Worm (Caenorhabditis elegans) whole organism, L4 larva: ENCODE measurements around the gene mml-1.

Experiments used
- D1046.2 ChIP-seq: fragments of 200-800 bp; sonication (Bioruptor generic); IDR thresholded peaks from 2 replicates; pipeline ENCODE4 v1.3.6; 2022; ENCODE audit warnings: missing genetic modification characterization, missing compliant biosample characterization
- F26F4.8 ChIP-seq: fragments of 200-800 bp; sonication (Bioruptor generic); conservative IDR thresholded peaks from 2 replicates; pipeline ENCODE4 v1.3.6; 2022; ENCODE audit warnings: missing genetic modification characterization, missing compliant biosample characterization
- F44E2.7 ChIP-seq: fragments of 200-800 bp; sonication (Bioruptor generic); IDR thresholded peaks from 2 replicates; pipeline ENCODE4 v2.1.2; 2022; ENCODE audit warnings: missing genetic modification characterization, missing compliant biosample characterization
- T26A8.4 ChIP-seq: fragments of 200-800 bp; sonication (Bioruptor generic); IDR thresholded peaks from 2 replicates; pipeline ENCODE4 v1.3.6; 2022; ENCODE audit warnings: missing genetic modification characterization, missing compliant biosample characterization
- Y105C5A.15 ChIP-seq: fragments of 200-800 bp; sonication (Bioruptor generic); IDR thresholded peaks from 2 replicates; pipeline ENCODE4 v1.3.6; 2022; ENCODE audit warnings: missing genetic modification characterization, missing compliant biosample characterization
- Y5F2A.4 ChIP-seq: fragments of 200-800 bp; sonication (Bioruptor generic); optimal IDR thresholded peaks from 2 replicates; lab custom pipeline; 2018; ENCODE audit warnings: mild to moderate bottlenecking, missing genetic modification characterization, missing compliant biosample characterization
- Y75B8A.6 ChIP-seq: fragments of 200-800 bp; sonication (Bioruptor generic); IDR thresholded peaks from 2 replicates; pipeline ENCODE4 v1.3.6; 2022; ENCODE audit warnings: missing genetic modification reagents, missing genetic modification characterization, missing compliant biosample characterization
- ZK337.2 ChIP-seq: fragments of 200-800 bp; sonication (Bioruptor generic); IDR thresholded peaks from 2 replicates; pipeline ENCODE4 v1.3.6; 2022; ENCODE audit warnings: missing genetic modification reagents, missing genetic modification characterization, missing compliant biosample characterization
- aha-1 ChIP-seq: fragments of 150-350 bp; peaks from one replicate; lab custom pipeline; 2014; ENCODE audit warnings: missing biosample characterization, missing genetic modification characterization
- ama-1 ChIP-seq: fragments of 150-350 bp; optimal IDR thresholded peaks from 2 replicates; lab custom pipeline; 2014; ENCODE audit warnings: inconsistent platforms, mixed read lengths
- ceh-20 ChIP-seq: fragments of 200-800 bp; sonication (Bioruptor generic); IDR thresholded peaks from 2 replicates; pipeline ENCODE4 v1.3.6; 2022; ENCODE audit warnings: missing genetic modification reagents, missing genetic modification characterization, missing compliant biosample characterization
- ces-1 ChIP-seq: fragments of 150-350 bp; sonication (generic microtip); optimal IDR thresholded peaks from 4 replicates; lab custom pipeline; 2014; ENCODE audit warnings: missing biosample characterization, missing genetic modification reagents, missing genetic modification characterization
- ctbp-1 ChIP-seq: fragments of 200-800 bp; sonication (Bioruptor generic); IDR thresholded peaks from 2 replicates; pipeline ENCODE4 v1.3.6; 2022; ENCODE audit warnings: missing genetic modification reagents, missing genetic modification characterization, missing compliant biosample characterization
- daf-12 ChIP-seq: fragments of 150-350 bp; optimal IDR thresholded peaks from 2 replicates; lab custom pipeline; 2014; ENCODE audit warnings: missing biosample characterization, missing genetic modification reagents, missing genetic modification characterization
- daf-16 ChIP-seq, 3 experiments: sonication (generic microtip); optimal IDR thresholded peaks; 2 replicates each; lab custom pipeline; 2016 to 2017; ENCODE audit warnings: missing genetic modification characterization in 3 of 3, missing genetic modification reagents in 3 of 3, mild to moderate bottlenecking in 2 of 3, missing compliant biosample characterization in 2 of 3, missing biosample characterization in 1 of 3, moderate library complexity in 1 of 3
- duxl-1 ChIP-seq: sonication (generic microtip); optimal IDR thresholded peaks from 2 replicates; lab custom pipeline; 2016; ENCODE audit warnings: mild to moderate bottlenecking, missing genetic modification characterization, moderate library complexity, missing compliant biosample characterization; ENCODE audit not compliant: poor library complexity
- dve-1 ChIP-seq: sonication (generic microtip); optimal IDR thresholded peaks from 2 replicates; lab custom pipeline; 2017; ENCODE audit warnings: antibody characterized with exemption, mild to moderate bottlenecking, missing genetic modification characterization, missing compliant biosample characterization; ENCODE audit not compliant: insufficient read depth
- fos-1 ChIP-seq: fragments of 150-350 bp; optimal IDR thresholded peaks from 2 replicates; lab custom pipeline; 2014; ENCODE audit warnings: missing biosample characterization, missing genetic modification characterization
- gei-8 ChIP-seq: fragments of 200-800 bp; sonication (Bioruptor generic); optimal IDR thresholded peaks from 2 replicates; lab custom pipeline; 2018; ENCODE audit warnings: mild to moderate bottlenecking, missing genetic modification characterization, missing compliant biosample characterization
- lin-29 ChIP-seq: fragments of 200-800 bp; sonication (Bioruptor generic); IDR thresholded peaks from 2 replicates; pipeline ENCODE4 v1.3.6; 2022; ENCODE audit warnings: missing genetic modification reagents, missing genetic modification characterization, missing compliant biosample characterization
- lsy-2 ChIP-seq, 2 experiments: fragments of 150-350 bp in 1 of 2; sonication (generic microtip) in 1 of 2; optimal IDR thresholded peaks; 2 replicates each; lab custom pipeline; 2014 to 2017; ENCODE audit warnings: missing biosample characterization in 2 of 2, missing genetic modification characterization in 2 of 2
- mdl-1 ChIP-seq, 2 experiments: fragments of 150-350 bp in 1 of 2; sonication (generic microtip) in 1 of 2; optimal IDR thresholded peaks; 2 replicates each; lab custom pipeline; 2014 to 2017; ENCODE audit warnings: missing biosample characterization in 2 of 2, missing genetic modification characterization in 2 of 2
- mep-1 ChIP-seq: fragments of 150-350 bp; sonication (generic microtip); optimal IDR thresholded peaks from 3 replicates; lab custom pipeline; 2014; ENCODE audit warnings: missing biosample characterization, missing genetic modification characterization
- mes-2 ChIP-seq: sonication (generic microtip); optimal IDR thresholded peaks from 2 replicates; lab custom pipeline; 2016; ENCODE audit warnings: missing genotype, mild to moderate bottlenecking, missing genetic modification characterization, missing compliant biosample characterization; ENCODE audit not compliant: poor library complexity, severe bottlenecking
- nhr-10 ChIP-seq: fragments of 150-350 bp; optimal IDR thresholded peaks from 2 replicates; lab custom pipeline; 2014; ENCODE audit warnings: missing biosample characterization, missing genetic modification characterization
- nhr-102 ChIP-seq: sonication (generic microtip); optimal IDR thresholded peaks from 2 replicates; lab custom pipeline; 2016; ENCODE audit warnings: mild to moderate bottlenecking, missing genetic modification characterization, moderate library complexity, missing compliant biosample characterization
- nhr-11 ChIP-seq: fragments of 150-350 bp; optimal IDR thresholded peaks from 2 replicates; lab custom pipeline; 2014; ENCODE audit warnings: missing biosample characterization, missing genetic modification characterization
- nhr-111 ChIP-seq: fragments of 200-800 bp; sonication (Bioruptor generic); optimal IDR thresholded peaks from 2 replicates; lab custom pipeline; 2018; ENCODE audit warnings: mild to moderate bottlenecking, missing genetic modification characterization, missing compliant biosample characterization
- nhr-237 ChIP-seq: sonication (generic microtip); optimal IDR thresholded peaks from 2 replicates; lab custom pipeline; 2017; ENCODE audit warnings: missing biosample characterization, missing genetic modification characterization
- nhr-25 ChIP-seq: sonication (generic microtip); optimal IDR thresholded peaks from 2 replicates; lab custom pipeline; 2017; ENCODE audit warnings: missing genetic modification characterization, mild to moderate bottlenecking, missing compliant biosample characterization, antibody characterized with exemption, moderate library complexity, borderline replicate concordance; ENCODE audit not compliant: insufficient read depth
- nhr-48 ChIP-seq: sonication (generic microtip); optimal IDR thresholded peaks from 2 replicates; lab custom pipeline; 2016; ENCODE audit warnings: mild to moderate bottlenecking, missing genetic modification characterization, missing compliant biosample characterization
- nhr-6 ChIP-seq: fragments of 150-350 bp; optimal IDR thresholded peaks from 2 replicates; lab custom pipeline; 2014; ENCODE audit warnings: missing biosample characterization, missing genetic modification characterization
- saeg-2 ChIP-seq: fragments of 200-800 bp; sonication (Bioruptor generic); IDR thresholded peaks from 2 replicates; pipeline ENCODE4 v1.3.6; 2022; ENCODE audit warnings: missing genetic modification reagents, missing genetic modification characterization, missing compliant biosample characterization
- sdz-12 ChIP-seq: fragments of 200-800 bp; sonication (Bioruptor generic); optimal IDR thresholded peaks from 2 replicates; lab custom pipeline; 2018; ENCODE audit warnings: mild to moderate bottlenecking, missing genetic modification characterization, missing compliant biosample characterization
- skn-1 ChIP-seq: fragments of 150-350 bp; optimal IDR thresholded peaks from 2 replicates; lab custom pipeline; 2014; ENCODE audit warnings: missing biosample characterization, missing genetic modification characterization
- snpc-1.2 ChIP-seq: fragments of 200-800 bp; sonication (Bioruptor generic); IDR thresholded peaks from 2 replicates; pipeline ENCODE4 v1.3.6; 2022; ENCODE audit warnings: missing genetic modification reagents, missing genetic modification characterization, missing compliant biosample characterization
- spr-3 ChIP-seq: fragments of 200-800 bp; sonication (Bioruptor generic); optimal IDR thresholded peaks from 2 replicates; lab custom pipeline; 2018; ENCODE audit warnings: mild to moderate bottlenecking, missing genetic modification characterization, missing compliant biosample characterization
- tag-97 ChIP-seq: fragments of 200-800 bp; sonication (Bioruptor generic); IDR thresholded peaks from 2 replicates; pipeline ENCODE4 v1.3.6; 2022; ENCODE audit warnings: missing genetic modification characterization, missing compliant biosample characterization
- unc-62 ChIP-seq, 3 experiments: fragments of 150-350 bp in 1 of 3; sonication (generic microtip); optimal IDR thresholded peaks in 2 of 3; peaks in 1 of 3; 1 replicate in 1 of 3; 2 replicates in 2 of 3; lab custom pipeline; 2014 to 2017; ENCODE audit warnings: missing biosample characterization in 3 of 3, missing genetic modification characterization in 3 of 3, missing genetic modification reagents in 3 of 3, missing genotype in 1 of 3
- zfp-3 ChIP-seq: fragments of 200-800 bp; sonication (Bioruptor generic); conservative IDR thresholded peaks from 2 replicates; pipeline ENCODE4 v1.3.6; 2022; ENCODE audit warnings: missing genetic modification reagents, missing genetic modification characterization, missing compliant biosample characterization
- ztf-11 ChIP-seq: fragments of 150-350 bp; optimal IDR thresholded peaks from 2 replicates; lab custom pipeline; 2014; ENCODE audit warnings: missing biosample characterization, missing genetic modification characterization

The mml-1 gene

ce11 chrIII:7373802-7374435, 612 bp downstream of the mml-1 start (continued):
- TF ChIP-seq T26A8.4 (peak; percentile 90), nhr-237 (tag; lab: Kevin White, UChicago) (no peak), tag-97 (GFP tag; lab: Robert Waterston, UW) (no peak), nhr-11 (tag; lab: Kevin White, UChicago) (no peak), nhr-25 (no peak), ceh-20 (GFP tag; lab: Robert Waterston, UW) (no peak), ctbp-1 (GFP tag; lab: Robert Waterston, UW) (0 out of 2 replicates have a peak, but pooled peaks have one; percentile 19), mdl-1 (tag; optimal IDR thresholded peaks at IDR 0.05; lab: Kevin White, UChicago) (no peak), lin-29 (no peak), Y105C5A.15 (no peak), daf-12 (tag; lab: Kevin White, UChicago) (no peak), F44E2.7 (no peak), gei-8 (GFP tag; lab: Kevin White, UChicago) (no peak), ama-1 (no peak), Y5F2A.4 (GFP tag; lab: Kevin White, UChicago) (no peak), saeg-2 (GFP tag; lab: Robert Waterston, UW) (no peak)

- TF ChIP-seq unc-62 (GFP tag; optimal IDR thresholded peaks at IDR 0.05 in 1 of 2; lab: Kevin White, UChicago) (peak in 1 of 2 experiments; percentile 98), unc-62 (tag; optimal IDR thresholded peaks at IDR 0.05; lab: Kevin White, UChicago) (no peak), mes-2 (no peak)
Measured at ce11 chrIII:7370569-7370968, 4.0 kb downstream of the mml-1 start.

- TF ChIP-seq spr-3 (GFP tag; lab: Kevin White, UChicago) (no peak), ztf-11 (no peak), D1046.2 (GFP tag; lab: Robert Waterston, UW) (peak; percentile 85), aha-1 (tag; lab: Kevin White, UChicago) (peak; percentile 53), ZK337.2 (GFP tag; lab: Robert Waterston, UW) (no peak), duxl-1 (tag; lab: Kevin White, UChicago) (peak; percentile 47), F26F4.8 (GFP tag; lab: Robert Waterston, UW) (no peak), T26A8.4 (peak; percentile 81; the same call in 1 of the 2 replicates), fos-1 (tag; lab: Kevin White, UChicago) (no peak), nhr-10 (tag; lab: Kevin White, UChicago) (no peak), snpc-1.2 (GFP tag; lab: Robert Waterston, UW) (peak; percentile 40; the same call in 1 of the 2 replicates), nhr-111 (no peak), zfp-3 (GFP tag; lab: Robert Waterston, UW) (peak; percentile 70; the same call in 1 of the 2 replicates), lsy-2 (tag; optimal IDR thresholded peaks at IDR 0.05; lab: Kevin White, UChicago) (peak in 1 of 2 experiments; percentile 53), unc-62 (GFP tag; optimal IDR thresholded peaks at IDR 0.05 in 1 of 2; lab: Kevin White, UChicago) (no peak), unc-62 (tag; optimal IDR thresholded peaks at IDR 0.05; lab: Kevin White, UChicago) (no peak), nhr-102 (tag; lab: Kevin White, UChicago) (peak; percentile 68), gei-8 (GFP tag; lab: Kevin White, UChicago) (peak; percentile 34), Y75B8A.6 (GFP tag; lab: Robert Waterston, UW) (0 out of 2 replicates have a peak, but pooled peaks have one; percentile 51), sdz-12 (GFP tag; lab: Kevin White, UChicago) (peak; percentile 83), daf-16 (GFP tag; optimal IDR thresholded peaks at IDR 0.05; lab: Kevin White, UChicago) (no peak), daf-16 (tag; optimal IDR thresholded peaks at IDR 0.05; lab: Kevin White, UChicago) (peak; percentile 33), mep-1 (tag; lab: Kevin White, UChicago) (peak; percentile 90), nhr-6 (no peak), ces-1 (GFP tag; lab: Kevin White, UChicago) (no peak), dve-1 (tag; lab: Kevin White, UChicago) (peak; percentile 1), nhr-48 (tag; lab: Kevin White, UChicago) (peak; percentile 38), skn-1 (tag; lab: Kevin White, UChicago) (no peak)
Measured at ce11 chrIII:7369394-7370024, 5.0 kb downstream of the mml-1 start.
